Worm (Caenorhabditis elegans): ENCODE data around the gene F56B6.6.

Gene F56B6.6

ce11 chrX:3517141-3517540 is 15.7 kb downstream of the F56B6.6 start:
- TF ChIP-seq unc-55 (GFP tag; optimal IDR thresholded peaks at IDR 0.05) (peak; percentile 13), lin-13 (GFP tag; optimal IDR thresholded peaks at IDR 0.05) (no peak), skn-1 (tag; optimal IDR thresholded peaks at IDR 0.05) (no peak), aly-2 (tag; optimal IDR thresholded peaks at IDR 0.05) (no peak)

ce11 chrX:3513715-3514114 is 19.1 kb downstream of the F56B6.6 start:
- TF ChIP-seq blmp-1 (tag; optimal IDR thresholded peaks at IDR 0.05; ENCODE audit: insufficient read depth) (no peak), aly-2 (tag; optimal IDR thresholded peaks at IDR 0.05) (no peak), unc-62 (GFP tag; optimal IDR thresholded peaks at IDR 0.05) (no peak), nhr-21 (tag; optimal IDR thresholded peaks at IDR 0.05) (no peak), gmeb-1 (tag; optimal IDR thresholded peaks at IDR 0.05) (no peak), unc-39 (tag; optimal IDR thresholded peaks at IDR 0.05) (no peak), mdl-1 (tag; optimal IDR thresholded peaks at IDR 0.05) (no peak), mab-5 (tag; optimal IDR thresholded peaks at IDR 0.05) (no peak)

- TF ChIP-seq fos-1 (tag; optimal IDR thresholded peaks at IDR 0.05) (no peak), lin-13 (GFP tag; optimal IDR thresholded peaks at IDR 0.05) (no peak), F13H6.1 (tag; optimal IDR thresholded peaks at IDR 0.05) (no peak), nhr-10 (tag; optimal IDR thresholded peaks at IDR 0.05) (no peak), blmp-1 (tag; optimal IDR thresholded peaks at IDR 0.05; ENCODE audit: insufficient read depth) (no peak), sma-3 (GFP tag; optimal IDR thresholded peaks at IDR 0.05) (no peak), nhr-237 (tag; optimal IDR thresholded peaks at IDR 0.05) (no peak), C34F6.9 (tag; optimal IDR thresholded peaks at IDR 0.05) (no peak), sma-9 (GFP tag; optimal IDR thresholded peaks at IDR 0.05) (no peak), sma-9 (tag; optimal IDR thresholded peaks at IDR 0.05) (no peak), ama-1 (optimal IDR thresholded peaks at IDR 0.05) (no peak), ZK546.5 (tag; optimal IDR thresholded peaks at IDR 0.05) (no peak), elt-1 (tag; optimal IDR thresholded peaks at IDR 0.05) (no peak)
Measured at ce11 chrX:3508906-3509305, 23.9 kb downstream of the F56B6.6 start, which contains the start of gene sox-4. Gene sox-4, minus strand, starts transcription at chrX:3509006.

DNA sequence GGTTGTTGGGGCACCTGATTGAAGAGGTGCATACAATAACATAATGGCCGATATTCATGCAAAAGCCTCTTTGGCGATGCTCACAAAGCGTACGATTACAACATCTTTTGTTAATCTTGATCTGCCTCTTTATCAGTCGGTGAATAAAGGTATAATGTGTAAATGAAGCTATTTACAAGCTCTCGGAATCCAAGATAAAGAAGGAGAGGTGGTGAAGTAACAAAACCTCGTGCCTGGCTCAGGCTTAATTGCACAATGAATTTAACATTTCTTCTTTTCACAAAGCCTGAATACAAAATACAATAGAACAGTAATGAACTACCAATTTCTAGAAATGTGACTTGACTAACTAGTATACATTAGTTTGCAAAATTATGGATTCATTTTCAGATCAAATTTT is 25.6 kb downstream of the F56B6.6 start:
- no peak for TF ChIP-seq lin-39 (tag; optimal IDR thresholded peaks at IDR 0.05)
- no peak for TF ChIP-seq unc-62 (GFP tag; optimal IDR thresholded peaks at IDR 0.05)

DNA sequence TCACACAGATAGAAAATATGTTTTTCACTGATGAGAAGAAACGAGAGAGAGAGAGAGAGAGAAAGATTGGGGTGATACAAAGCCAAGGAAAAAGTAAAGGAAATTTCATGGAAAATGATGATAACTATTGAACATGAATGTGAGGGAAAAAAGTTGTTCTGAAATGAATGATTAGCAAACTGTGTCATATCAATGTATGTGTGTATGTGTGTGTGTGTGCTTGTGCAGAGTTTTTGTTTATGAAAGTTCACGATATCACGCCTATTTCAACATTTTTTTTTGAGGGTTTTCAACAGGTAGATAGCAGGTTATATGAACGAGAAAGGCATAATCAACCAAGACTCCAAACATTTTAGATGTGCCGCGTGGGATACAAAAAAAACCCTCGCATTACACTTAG is 26.3 kb downstream of the F56B6.6 start:
- TF ChIP-seq mdl-1 (tag; optimal IDR thresholded peaks at IDR 0.05) (no peak), fos-1 (tag; optimal IDR thresholded peaks at IDR 0.05) (peak; percentile 84)

ce11 chrX:3505062-3505461 is 27.8 kb downstream of the F56B6.6 start:
- TF ChIP-seq nhr-129 (tag; optimal IDR thresholded peaks at IDR 0.05) (no peak), fos-1 (tag; optimal IDR thresholded peaks at IDR 0.05) (peak; percentile 77), R02D3.7 (tag; optimal IDR thresholded peaks at IDR 0.05) (no peak), mab-5 (tag; optimal IDR thresholded peaks at IDR 0.05) (no peak), ama-1 (optimal IDR thresholded peaks at IDR 0.05) (no peak), sma-9 (GFP tag; optimal IDR thresholded peaks at IDR 0.05) (no peak), sma-9 (tag; optimal IDR thresholded peaks at IDR 0.05) (no peak)

DNA sequence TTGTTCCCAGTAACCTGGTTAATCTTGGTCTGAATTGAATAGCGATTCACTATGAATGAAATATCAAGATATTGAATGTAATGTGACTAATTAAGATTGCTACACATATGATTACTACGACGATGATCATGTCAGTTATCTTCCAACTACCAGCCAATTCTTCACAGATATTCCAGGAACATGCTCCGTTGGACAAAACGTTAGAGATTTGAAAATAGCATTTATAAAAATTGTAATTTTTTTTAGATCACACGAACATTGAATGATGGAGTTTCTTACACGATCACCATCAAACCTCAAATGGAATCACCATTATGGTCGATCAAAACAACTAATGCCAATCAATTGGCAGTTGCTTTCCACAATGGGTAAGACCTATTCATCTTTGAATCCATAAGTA is 29.8 kb downstream of the F56B6.6 start:
- no peak for TF ChIP-seq mab-5 (tag; optimal IDR thresholded peaks at IDR 0.05)

- peak; percentile 58 for TF ChIP-seq crh-2 (tag; optimal IDR thresholded peaks at IDR 0.05)
- no peak for TF ChIP-seq ZK546.5 (tag; optimal IDR thresholded peaks at IDR 0.05)
- TF ChIP-seq nhr-23 (tag; optimal IDR thresholded peaks at IDR 0.05), result no peak
- no peak for TF ChIP-seq peb-1 (tag; optimal IDR thresholded peaks at IDR 0.05)
- TF ChIP-seq skn-1 (tag; optimal IDR thresholded peaks at IDR 0.05), result no peak
- peak; percentile 7 for TF ChIP-seq sma-9 (GFP tag; optimal IDR thresholded peaks at IDR 0.05)
- TF ChIP-seq sma-9 (tag; optimal IDR thresholded peaks at IDR 0.05), result no peak
- TF ChIP-seq fos-1 (tag; optimal IDR thresholded peaks at IDR 0.05), result peak; percentile 99
Measured at ce11 chrX:3500903-3501302, 31.9 kb downstream of the F56B6.6 start.

Data from whole organism, L2 larva.